Worm (Caenorhabditis elegans) whole organism, midembryonic: ENCODE measurements around the gene ccch-3.

Experiments used
- tab-1 ChIP-seq: fragments of 200-800 bp; sonication (Bioruptor generic); IDR thresholded peaks from 2 replicates; pipeline ENCODE4 v1.3.6; 2022; ENCODE audit warnings: missing genetic modification characterization, missing compliant biosample characterization
- ztf-23 ChIP-seq: fragments of 200-800 bp; sonication (Bioruptor generic); IDR thresholded peaks from 2 replicates; pipeline ENCODE4 v1.3.6; 2022; ENCODE audit warnings: missing genetic modification reagents, missing genetic modification characterization, missing compliant biosample characterization

ce11 chrV:12663386-12663785, 3.9 kb upstream of the ccch-3 start:
- TF ChIP-seq tab-1 (no peak), ztf-23 (no peak)
